Fruit fly (Drosophila melanogaster) whole organism, embryonic: Measurements from ENCODE around the gene Tomosyn.

Source experiments
- CG1024 ChIP-seq: fragments of 200-800 bp; sonication (Bioruptor generic); IDR thresholded peaks from 2 replicates; pipeline ENCODE4 v1.3.6; 2022; ENCODE audit warnings: missing biosample characterization, missing genetic modification characterization
- CG12391 ChIP-seq: fragments of 200-800 bp; sonication (Bioruptor generic); optimal IDR thresholded peaks from 3 replicates; lab custom pipeline; 2018; ENCODE audit warnings: missing biosample characterization, mild to moderate bottlenecking, missing genetic modification characterization, moderate library complexity
- CG12744 ChIP-seq: fragments of 200-800 bp; sonication (Bioruptor generic); optimal IDR thresholded peaks from 2 replicates; lab custom pipeline; 2016; ENCODE audit warnings: missing biosample characterization, missing genetic modification characterization
- CG13287 ChIP-seq: fragments of 200-800 bp; sonication (Bioruptor generic); IDR thresholded peaks from 2 replicates; pipeline ENCODE4 v1.3.6; 2022; ENCODE audit warnings: missing biosample characterization, missing genetic modification characterization; ENCODE audit not compliant: partially characterized antibody
- CG13624 ChIP-seq: fragments of 200-800 bp; sonication (Bioruptor generic); optimal IDR thresholded peaks from 2 replicates; lab custom pipeline; 2016; ENCODE audit warnings: missing biosample characterization, missing genetic modification characterization
- CG14014 ChIP-seq: fragments of 200-800 bp; sonication (Bioruptor generic); IDR thresholded peaks from 2 replicates; pipeline ENCODE4 v1.3.6; 2022; ENCODE audit warnings: missing biosample characterization, missing genetic modification characterization
- CG14965 ChIP-seq: fragments of 200-800 bp; sonication (Bioruptor generic); optimal IDR thresholded peaks from 2 replicates; lab custom pipeline; 2016; ENCODE audit warnings: missing biosample characterization, missing genetic modification characterization, borderline replicate concordance
- CG16815 ChIP-seq: fragments of 200-800 bp; sonication (Bioruptor generic); optimal IDR thresholded peaks from 3 replicates; lab custom pipeline; 2017; ENCODE audit warnings: missing biosample characterization, mild to moderate bottlenecking, missing genetic modification characterization
- CG17385 ChIP-seq: fragments of 200-800 bp; sonication (Bioruptor generic); optimal IDR thresholded peaks from 3 replicates; lab custom pipeline; 2018; ENCODE audit warnings: missing biosample characterization, mild to moderate bottlenecking, missing genetic modification characterization
- CG17802 ChIP-seq: fragments of 200-800 bp; sonication (Bioruptor generic); optimal IDR thresholded peaks from 2 replicates; lab custom pipeline; 2018; ENCODE audit warnings: missing biosample characterization, mild to moderate bottlenecking, missing genetic modification characterization, moderate library complexity
- CG32767 ChIP-seq: fragments of 200-800 bp; sonication (Bioruptor generic); IDR thresholded peaks from 2 replicates; pipeline ENCODE4 v1.3.6; 2022; ENCODE audit warnings: missing biosample characterization, missing genetic modification characterization
- CG33213 ChIP-seq: fragments of 200-800 bp; sonication (Bioruptor generic); optimal IDR thresholded peaks from 3 replicates; lab custom pipeline; 2016; ENCODE audit warnings: missing biosample characterization, missing genetic modification characterization
- CG34422 ChIP-seq: fragments of 200-800 bp; sonication (Bioruptor generic); IDR thresholded peaks from 3 replicates; pipeline ENCODE4 v1.3.6; 2022; ENCODE audit warnings: missing biosample characterization, missing genetic modification characterization
- CG3847 ChIP-seq: fragments of 200-800 bp; sonication (Bioruptor generic); IDR thresholded peaks from 2 replicates; pipeline ENCODE4 v1.3.6; 2022; ENCODE audit warnings: missing biosample characterization, missing genetic modification characterization
- CG7963 ChIP-seq: fragments of 200-800 bp; sonication (Bioruptor generic); IDR thresholded peaks from 3 replicates; pipeline ENCODE4 v1.3.6; 2022; ENCODE audit warnings: missing biosample characterization, missing genetic modification characterization; ENCODE audit not compliant: partially characterized antibody
- CG8765 ChIP-seq: fragments of 200-800 bp; sonication (Bioruptor generic); IDR thresholded peaks from 2 replicates; pipeline ENCODE4 v1.3.6; 2022; ENCODE audit warnings: missing biosample characterization, missing genetic modification characterization
- CG9215 ChIP-seq: fragments of 200-800 bp; sonication (Bioruptor generic); IDR thresholded peaks from 2 replicates; pipeline ENCODE4 v1.3.6; 2022; ENCODE audit warnings: missing biosample characterization, missing genetic modification characterization
- Chrac-16 ChIP-seq: fragments of 200-800 bp; sonication (Bioruptor generic); optimal IDR thresholded peaks from 3 replicates; lab custom pipeline; 2016; ENCODE audit warnings: missing biosample characterization, missing genetic modification characterization
- CkIIα-i1 ChIP-seq: fragments of 200-800 bp; sonication (Bioruptor generic); IDR thresholded peaks from 2 replicates; pipeline ENCODE4 v1.3.6; 2022; ENCODE audit warnings: missing biosample characterization, missing genetic modification characterization
- CoRest ChIP-seq: fragments of 200-800 bp; sonication (Bioruptor generic); optimal IDR thresholded peaks from 3 replicates; lab custom pipeline; 2018; ENCODE audit warnings: missing biosample characterization, mild to moderate bottlenecking, missing genetic modification characterization, moderate library complexity
- Deaf1 ChIP-seq: fragments of 200-800 bp; optimal IDR thresholded peaks from 3 replicates; lab custom pipeline; 2019; ENCODE audit warnings: missing biosample characterization, mild to moderate bottlenecking, missing genetic modification characterization, moderate library complexity
- Dip2 ChIP-seq: fragments of 200-800 bp; sonication (Bioruptor generic); IDR thresholded peaks from 2 replicates; pipeline ENCODE4 v1.3.6; 2022; ENCODE audit warnings: missing biosample characterization, missing genetic modification characterization
- Doc2 ChIP-seq: fragments of 200-800 bp; sonication (Bioruptor generic); IDR thresholded peaks from 2 replicates; pipeline ENCODE4 v1.3.6; 2022; ENCODE audit warnings: missing biosample characterization, missing genetic modification characterization
- Hr3 ChIP-seq: fragments of 200-800 bp; sonication (Bioruptor generic); optimal IDR thresholded peaks from 3 replicates; lab custom pipeline; 2016; ENCODE audit warnings: missing biosample characterization, missing genetic modification characterization
- Jarid2 ChIP-seq: fragments of 200-800 bp; sonication (Bioruptor generic); optimal IDR thresholded peaks from 3 replicates; lab custom pipeline; 2017; ENCODE audit warnings: mild to moderate bottlenecking, missing biosample characterization, missing genetic modification reagents, missing genetic modification characterization
- Lhr ChIP-seq: fragments of 200-800 bp; sonication (Bioruptor generic); optimal IDR thresholded peaks from 3 replicates; lab custom pipeline; 2017; ENCODE audit warnings: mild to moderate bottlenecking, missing biosample characterization, missing genetic modification reagents, missing genetic modification characterization
- Mes4 ChIP-seq: fragments of 200-800 bp; sonication (Bioruptor generic); optimal IDR thresholded peaks from 2 replicates; lab custom pipeline; 2016; ENCODE audit warnings: missing biosample characterization, missing genetic modification characterization
- Oli ChIP-seq: fragments of 200-800 bp; sonication (Bioruptor generic); optimal IDR thresholded peaks from 2 replicates; lab custom pipeline; 2018; ENCODE audit warnings: missing biosample characterization, mild to moderate bottlenecking, missing genetic modification characterization, moderate library complexity
- Rx ChIP-seq: fragments of 200-800 bp; sonication (Bioruptor generic); IDR thresholded peaks from 2 replicates; pipeline ENCODE4 v1.3.6; 2022; ENCODE audit warnings: missing biosample characterization, missing genetic modification characterization
- Side ChIP-seq: fragments of 200-800 bp; sonication (Bioruptor generic); optimal IDR thresholded peaks from 2 replicates; lab custom pipeline; 2016; ENCODE audit warnings: missing biosample characterization, missing genetic modification characterization
- Six4 ChIP-seq: fragments of 200-800 bp; sonication (Bioruptor generic); optimal IDR thresholded peaks from 2 replicates; lab custom pipeline; 2016; ENCODE audit warnings: missing biosample characterization, missing genetic modification characterization
- Sox102F ChIP-seq: fragments of 200-800 bp; sonication (Bioruptor generic); optimal IDR thresholded peaks from 2 replicates; lab custom pipeline; 2018; ENCODE audit warnings: missing biosample characterization, mild to moderate bottlenecking, missing genetic modification characterization, moderate library complexity
- Xrp1 ChIP-seq: fragments of 200-800 bp; sonication (Bioruptor generic); IDR thresholded peaks from 2 replicates; pipeline ENCODE4 v1.3.6; 2022; ENCODE audit warnings: missing biosample characterization, missing genetic modification characterization
- bbx ChIP-seq: fragments of 200-800 bp; sonication (Bioruptor generic); IDR thresholded peaks from 2 replicates; pipeline ENCODE4 v1.3.6; 2022; ENCODE audit warnings: missing biosample characterization, missing genetic modification characterization; ENCODE audit not compliant: partially characterized antibody
- bowl ChIP-seq: fragments of 200-800 bp; sonication (Bioruptor generic); IDR thresholded peaks from 2 replicates; pipeline ENCODE4 v1.3.6; 2022; ENCODE audit warnings: missing biosample characterization, missing genetic modification characterization
- chinmo ChIP-seq: fragments of 200-800 bp; sonication (Bioruptor generic); IDR thresholded peaks from 4 replicates; pipeline ENCODE4 v1.3.6; 2022; ENCODE audit warnings: missing biosample characterization, missing genetic modification characterization; ENCODE audit not compliant: partially characterized antibody
- crp ChIP-seq, 2 experiments: fragments of 200-800 bp; sonication (Bioruptor generic); optimal IDR thresholded peaks; 2 replicates in 1 of 2; 3 replicates in 1 of 2; lab custom pipeline; 2017; ENCODE audit warnings: missing biosample characterization in 2 of 2, missing genetic modification characterization in 2 of 2, mild to moderate bottlenecking in 1 of 2, moderate library complexity in 1 of 2
- dimm ChIP-seq: fragments of 200-800 bp; sonication (Bioruptor generic); IDR thresholded peaks from 2 replicates; pipeline ENCODE4 v1.3.6; 2022; ENCODE audit warnings: missing biosample characterization, missing genetic modification characterization
- fu2 ChIP-seq: fragments of 200-800 bp; sonication (Bioruptor generic); optimal IDR thresholded peaks from 2 replicates; lab custom pipeline; 2016; ENCODE audit warnings: missing biosample characterization, missing genetic modification characterization
- gt ChIP-seq: fragments of 200-800 bp; sonication (Bioruptor generic); IDR thresholded peaks from 2 replicates; pipeline ENCODE4 v1.3.6; 2022; ENCODE audit warnings: missing biosample characterization, missing genetic modification characterization
- kay ChIP-seq: fragments of 200-800 bp; sonication (Bioruptor generic); optimal IDR thresholded peaks from 2 replicates; lab custom pipeline; 2016; ENCODE audit warnings: missing biosample characterization, missing genetic modification characterization
- mld ChIP-seq: fragments of 200-800 bp; sonication (Bioruptor generic); IDR thresholded peaks from 3 replicates; pipeline ENCODE4 v1.3.6; 2022; ENCODE audit warnings: missing biosample characterization, missing genetic modification characterization; ENCODE audit not compliant: partially characterized antibody
- odd ChIP-seq: fragments of 200-800 bp; sonication (Bioruptor generic); optimal IDR thresholded peaks from 2 replicates; lab custom pipeline; 2017; ENCODE audit warnings: missing biosample characterization, mild to moderate bottlenecking, missing genetic modification characterization
- org-1 ChIP-seq: fragments of 200-800 bp; sonication (Bioruptor generic); optimal IDR thresholded peaks from 2 replicates; lab custom pipeline; 2017; ENCODE audit warnings: missing biosample characterization, missing genetic modification characterization
- ro ChIP-seq: fragments of 200-800 bp; sonication (Bioruptor generic); IDR thresholded peaks from 2 replicates; pipeline ENCODE4 v1.3.6; 2022; ENCODE audit warnings: missing biosample characterization, missing genetic modification characterization
- sc ChIP-seq, 3 experiments: fragments of >200 bp in 2 of 3; fragments of 200-800 bp in 1 of 3; sonication (Bioruptor generic) in 1 of 3; optimal IDR thresholded peaks; 2 replicates in 2 of 3; 3 replicates in 1 of 3; lab custom pipeline; 2017; ENCODE audit warnings: mild to moderate bottlenecking in 1 of 3, missing biosample characterization in 1 of 3, missing genetic modification characterization in 1 of 3, missing genetic modification reagents in 1 of 3
- shn ChIP-seq: fragments of 200-800 bp; sonication (Bioruptor generic); optimal IDR thresholded peaks from 3 replicates; lab custom pipeline; 2016; ENCODE audit warnings: missing biosample characterization, missing genetic modification characterization
- sisA ChIP-seq: fragments of 200-800 bp; sonication (Bioruptor generic); IDR thresholded peaks from 2 replicates; pipeline ENCODE4 v1.3.6; 2022; ENCODE audit warnings: missing biosample characterization, missing genetic modification characterization
- usp ChIP-seq: fragments of >200 bp; optimal IDR thresholded peaks from 2 replicates; lab custom pipeline; 2017; ENCODE audit warnings: missing biosample characterization, missing genetic modification characterization
- vvl ChIP-seq: fragments of 200-800 bp; sonication (Bioruptor generic); IDR thresholded peaks from 2 replicates; pipeline ENCODE4 v1.3.6; 2022; ENCODE audit warnings: missing biosample characterization, missing genetic modification characterization

Tomosyn gene

DNA sequence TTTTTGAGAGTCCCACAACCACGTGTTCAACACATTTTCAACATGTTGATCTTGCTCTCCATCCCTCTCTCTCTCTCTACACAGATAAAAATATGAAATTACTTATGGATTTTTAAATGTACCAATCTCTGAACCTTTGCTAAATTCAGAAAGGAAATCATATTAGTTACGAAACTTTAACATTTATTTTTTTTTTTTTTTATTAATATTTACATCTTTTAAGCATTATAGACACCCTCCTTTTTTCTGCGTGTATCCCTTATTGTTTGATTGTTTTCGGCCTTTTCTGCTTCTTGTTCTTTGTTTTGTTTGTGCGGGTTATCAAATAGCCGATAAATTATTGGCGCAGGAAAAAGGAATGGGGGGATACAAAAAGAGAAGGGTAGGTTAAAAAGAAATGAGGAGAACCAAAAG is 35.1 kb downstream of the Tomosyn start (continued):
- TF ChIP-seq sc (optimal IDR thresholded peaks at IDR 0.05; lab: Kevin White, UChicago) (no peak), sc (GFP tag; optimal IDR thresholded peaks at IDR 0.05; lab: Kevin White, UChicago) (peak; percentile 89), Rx (peak; percentile 82), CG14965 (GFP tag; lab: Kevin White, UChicago) (peak; percentile 15), Mes4 (GFP tag; lab: Kevin White, UChicago) (peak; percentile 77), CoRest (tag; lab: Kevin White, UChicago) (peak; percentile 98), CG3847 (GFP tag; lab: Robert Waterston, UW) (peak; percentile 96), CG12744 (GFP tag; lab: Kevin White, UChicago) (peak; percentile 85), vvl (GFP tag; lab: Robert Waterston, UW) (peak; percentile 98), bbx (no peak), Six4 (GFP tag; lab: Kevin White, UChicago) (peak; percentile 96), CG17385 (peak; percentile 97), bowl (GFP tag; lab: Robert Waterston, UW) (peak; percentile 69; the same call in 1 of the 2 replicates), Deaf1 (tag; lab: Kevin White, UChicago) (peak; percentile 85), Hr3 (GFP tag; lab: Kevin White, UChicago) (peak; percentile 96), CG9215 (GFP tag; lab: Robert Waterston, UW) (peak; percentile 93), CG1024 (GFP tag; lab: Robert Waterston, UW) (peak; percentile 83), CG7963 (GFP tag; lab: Robert Waterston, UW) (no peak), CG13624 (peak; percentile 84), Oli (tag; lab: Kevin White, UChicago) (peak; percentile 96), fu2 (peak; percentile 74), CG17802 (tag; lab: Kevin White, UChicago) (peak; percentile 71), Jarid2 (GFP tag; lab: Kevin White, UChicago) (peak; percentile 76), CkIIα-i1 (GFP tag; lab: Robert Waterston, UW) (peak; percentile 64; the same call in 1 of the 2 replicates), CG16815 (peak; percentile 94), usp (GFP tag; lab: Kevin White, UChicago) (no peak), Side (GFP tag; lab: Kevin White, UChicago) (peak; percentile 61), CG14014 (peak; percentile 95), Lhr (peak; percentile 71), CG34422 (peak; percentile 97), Dip2 (GFP tag; lab: Robert Waterston, UW) (0 out of 2 replicates have a peak, but pooled peaks have one; percentile 37), chinmo (no peak), Chrac-16 (peak; percentile 94), mld (GFP tag; lab: Robert Waterston, UW) (no peak), crp (GFP tag; optimal IDR thresholded peaks at IDR 0.05; lab: Kevin White, UChicago) (peak in 1 of 2 experiments; percentile 48), org-1 (GFP tag; lab: Kevin White, UChicago) (peak; percentile 87), CG32767 (peak; percentile 93), Xrp1 (GFP tag; lab: Robert Waterston, UW) (peak; percentile 99), Doc2 (no peak), kay (GFP tag; lab: Kevin White, UChicago) (peak; percentile 84), odd (peak; percentile 92), CG13287 (no peak), CG12391 (tag; lab: Kevin White, UChicago) (peak; percentile 98), ro (GFP tag; lab: Robert Waterston, UW) (peak; percentile 93), shn (peak; percentile 35), CG8765 (GFP tag; lab: Robert Waterston, UW) (peak; percentile 96), dimm (GFP tag; lab: Robert Waterston, UW) (peak; percentile 87), sisA (GFP tag; lab: Robert Waterston, UW) (peak; percentile 94), gt (GFP tag; lab: Robert Waterston, UW) (peak; percentile 89), Sox102F (peak; percentile 96), CG33213 (GFP tag; lab: Kevin White, UChicago) (peak; percentile 19)
